Worm (Caenorhabditis elegans) whole organism, mixed stage, embryonic: ENCODE results near the gene chk-1.

ENCODE experiments used
- elt-1 ChIP-seq: sonication (generic microtip); optimal IDR thresholded peaks from 2 replicates; lab custom pipeline; 2017; ENCODE audit warnings: missing genetic modification characterization, mild to moderate bottlenecking, missing compliant biosample characterization, antibody characterized with exemption, moderate library complexity, borderline replicate concordance; ENCODE audit not compliant: insufficient read depth
- elt-3 ChIP-seq: fragments of 150-350 bp; optimal IDR thresholded peaks from 2 replicates; lab custom pipeline; 2014; ENCODE audit warnings: missing biosample characterization, missing genetic modification characterization
- nhr-12 ChIP-seq: fragments of 150-350 bp; optimal IDR thresholded peaks from 2 replicates; lab custom pipeline; 2014; ENCODE audit warnings: missing biosample characterization, missing genetic modification characterization
- nhr-2 ChIP-seq: fragments of 150-350 bp; optimal IDR thresholded peaks from 2 replicates; lab custom pipeline; 2014; ENCODE audit warnings: missing biosample characterization, missing genetic modification characterization
- pha-4 ChIP-seq: fragments of 150-350 bp; optimal IDR thresholded peaks from 2 replicates; lab custom pipeline; 2018; ENCODE audit warnings: missing biosample characterization, missing genetic modification reagents, missing genetic modification characterization
- snpc-4 ChIP-seq: fragments of 150-350 bp; optimal IDR thresholded peaks from 2 replicates; lab custom pipeline; 2014; ENCODE audit warnings: missing biosample characterization, missing genetic modification characterization

ce11 chrV:3714750-3715149, 44.5 kb downstream of the chk-1 start:
- TF ChIP-seq elt-3 (tag; lab: Kevin White, UChicago) = no peak
- TF ChIP-seq pha-4 (tag; lab: Kevin White, UChicago) = no peak
- no peak for TF ChIP-seq snpc-4 (tag; lab: Kevin White, UChicago)
- no peak for TF ChIP-seq nhr-12
- TF ChIP-seq elt-1 = no peak
- no peak for TF ChIP-seq nhr-2 (tag; lab: Kevin White, UChicago)
